Fruit fly (Drosophila melanogaster) whole organism, embryonic: ENCODE measurements around the gene CG4596.

Experiments
- Asciz ChIP-seq: fragments of 200-800 bp; sonication (Bioruptor generic); optimal IDR thresholded peaks from 2 replicates; lab custom pipeline; 2017; ENCODE audit warnings: missing biosample characterization, mild to moderate bottlenecking, missing genetic modification characterization, missing genetic modification reagents
- CG10267 ChIP-seq: fragments of 200-800 bp; sonication (Bioruptor generic); optimal IDR thresholded peaks from 2 replicates; lab custom pipeline; 2018; ENCODE audit warnings: missing biosample characterization, mild to moderate bottlenecking, missing genetic modification characterization, moderate library complexity
- CG12659 ChIP-seq: fragments of 200-800 bp; sonication (Bioruptor generic); optimal IDR thresholded peaks from 3 replicates; lab custom pipeline; 2017; ENCODE audit warnings: mild to moderate bottlenecking, missing biosample characterization, missing genetic modification reagents, missing genetic modification characterization
- CG13287 ChIP-seq: fragments of 200-800 bp; sonication (Bioruptor generic); IDR thresholded peaks from 2 replicates; pipeline ENCODE4 v1.3.6; 2022; ENCODE audit warnings: missing biosample characterization, missing genetic modification characterization; ENCODE audit not compliant: partially characterized antibody
- CG15514 ChIP-seq: fragments of 200-800 bp; sonication (Bioruptor generic); optimal IDR thresholded peaks from 3 replicates; lab custom pipeline; 2017; ENCODE audit warnings: missing biosample characterization, missing genetic modification characterization, mild to moderate bottlenecking, moderate library complexity, missing genetic modification reagents
- CG1603 ChIP-seq: fragments of 200-800 bp; sonication (Bioruptor generic); optimal IDR thresholded peaks from 2 replicates; lab custom pipeline; 2019; ENCODE audit warnings: missing biosample characterization, mild to moderate bottlenecking, missing genetic modification characterization, moderate library complexity
- CG17829 ChIP-seq: fragments of 200-800 bp; optimal IDR thresholded peaks from 2 replicates; lab custom pipeline; 2019; ENCODE audit warnings: missing biosample characterization, mild to moderate bottlenecking, missing genetic modification characterization, moderate library complexity
- CG2116 ChIP-seq: fragments of 200-800 bp; sonication (Bioruptor generic); optimal IDR thresholded peaks from 3 replicates; lab custom pipeline; 2018; ENCODE audit warnings: missing biosample characterization, mild to moderate bottlenecking, missing genetic modification characterization
- CG2875 ChIP-seq: fragments of 200-800 bp; sonication (Bioruptor generic); optimal IDR thresholded peaks from 2 replicates; lab custom pipeline; 2017; ENCODE audit warnings: missing biosample characterization, mild to moderate bottlenecking, missing genetic modification characterization, missing genetic modification reagents
- CG34376 ChIP-seq: fragments of 200-800 bp; sonication (Bioruptor generic); optimal IDR thresholded peaks from 2 replicates; lab custom pipeline; 2018; ENCODE audit warnings: missing biosample characterization, mild to moderate bottlenecking, missing genetic modification characterization
- CG34422 ChIP-seq: fragments of 200-800 bp; sonication (Bioruptor generic); IDR thresholded peaks from 3 replicates; pipeline ENCODE4 v1.3.6; 2022; ENCODE audit warnings: missing biosample characterization, missing genetic modification characterization
- CG6175 ChIP-seq: fragments of 200-800 bp; sonication (Bioruptor generic); IDR thresholded peaks from 3 replicates; pipeline ENCODE4 v1.3.6; 2022; ENCODE audit warnings: missing biosample characterization, missing genetic modification characterization
- CG8359 ChIP-seq: fragments of 200-800 bp; sonication (Bioruptor generic); optimal IDR thresholded peaks from 2 replicates; lab custom pipeline; 2017; ENCODE audit warnings: missing biosample characterization, mild to moderate bottlenecking, missing genetic modification characterization, borderline replicate concordance
- CG9797 ChIP-seq: fragments of 200-800 bp; sonication (Bioruptor generic); optimal IDR thresholded peaks from 3 replicates; lab custom pipeline; 2018; ENCODE audit warnings: missing biosample characterization, mild to moderate bottlenecking, missing genetic modification characterization
- CHES-1-like ChIP-seq: fragments of 200-800 bp; sonication (Bioruptor generic); optimal IDR thresholded peaks from 2 replicates; lab custom pipeline; 2016; ENCODE audit warnings: missing biosample characterization, missing genetic modification characterization
- Chrac-16 ChIP-seq: fragments of 200-800 bp; sonication (Bioruptor generic); optimal IDR thresholded peaks from 3 replicates; lab custom pipeline; 2016; ENCODE audit warnings: missing biosample characterization, missing genetic modification characterization
- Dll ChIP-seq: fragments of 200-800 bp; sonication (Bioruptor generic); IDR thresholded peaks from 4 replicates; pipeline ENCODE4 v1.3.6; 2022; ENCODE audit warnings: missing biosample characterization, missing genetic modification characterization; ENCODE audit not compliant: partially characterized antibody
- Dp ChIP-seq: fragments of 200-800 bp; sonication (Bioruptor generic); optimal IDR thresholded peaks from 2 replicates; lab custom pipeline; 2018; ENCODE audit warnings: missing biosample characterization, mild to moderate bottlenecking, missing genetic modification characterization, moderate library complexity
- E2f2 ChIP-seq: fragments of 200-800 bp; sonication (Bioruptor generic); IDR thresholded peaks from 2 replicates; pipeline ENCODE4 v1.3.6; 2022; ENCODE audit warnings: missing biosample characterization, missing genetic modification characterization
- Ets97D ChIP-seq: fragments of 200-800 bp; sonication (Bioruptor generic); optimal IDR thresholded peaks from 3 replicates; lab custom pipeline; 2016; ENCODE audit warnings: missing biosample characterization, missing genetic modification characterization
- HmgZ ChIP-seq: fragments of 200-800 bp; sonication (Bioruptor generic); optimal IDR thresholded peaks from 2 replicates; lab custom pipeline; 2018; ENCODE audit warnings: missing biosample characterization, mild to moderate bottlenecking, missing genetic modification characterization
- Lhr ChIP-seq: fragments of 200-800 bp; sonication (Bioruptor generic); optimal IDR thresholded peaks from 3 replicates; lab custom pipeline; 2017; ENCODE audit warnings: mild to moderate bottlenecking, missing biosample characterization, missing genetic modification reagents, missing genetic modification characterization
- MBD-R2 ChIP-seq: fragments of 200-800 bp; sonication (Bioruptor generic); IDR thresholded peaks from 2 replicates; pipeline ENCODE4 v1.3.6; 2022; ENCODE audit warnings: missing biosample characterization, missing genetic modification characterization
- MESR4 ChIP-seq: fragments of 200-800 bp; sonication (Bioruptor generic); optimal IDR thresholded peaks from 2 replicates; lab custom pipeline; 2018; ENCODE audit warnings: missing biosample characterization, mild to moderate bottlenecking, missing genetic modification characterization, moderate library complexity
- Mes4 ChIP-seq: fragments of 200-800 bp; sonication (Bioruptor generic); optimal IDR thresholded peaks from 2 replicates; lab custom pipeline; 2016; ENCODE audit warnings: missing biosample characterization, missing genetic modification characterization
- NC2β ChIP-seq: fragments of 200-800 bp; sonication (Bioruptor generic); optimal IDR thresholded peaks from 2 replicates; lab custom pipeline; 2016; ENCODE audit warnings: missing biosample characterization, missing genetic modification characterization
- Scr ChIP-seq: fragments of 200-800 bp; sonication (Bioruptor generic); IDR thresholded peaks from 2 replicates; pipeline ENCODE4 v1.3.6; 2022; ENCODE audit warnings: missing biosample characterization, missing genetic modification characterization; ENCODE audit not compliant: partially characterized antibody
- YL-1 ChIP-seq: fragments of 200-800 bp; sonication (Bioruptor generic); optimal IDR thresholded peaks from 3 replicates; lab custom pipeline; 2017; ENCODE audit warnings: missing biosample characterization, mild to moderate bottlenecking, missing genetic modification characterization
- amos ChIP-seq: fragments of 200-800 bp; sonication (Bioruptor generic); IDR thresholded peaks from 2 replicates; pipeline ENCODE4 v1.3.6; 2022; ENCODE audit warnings: missing biosample characterization, missing genetic modification characterization; ENCODE audit not compliant: partially characterized antibody
- cg ChIP-seq: fragments of 200-800 bp; sonication (Bioruptor generic); optimal IDR thresholded peaks from 3 replicates; lab custom pipeline; 2019; ENCODE audit warnings: missing biosample characterization, mild to moderate bottlenecking, missing genetic modification characterization, moderate library complexity
- crp ChIP-seq, 2 experiments: fragments of 200-800 bp; sonication (Bioruptor generic); optimal IDR thresholded peaks; 2 replicates in 1 of 2; 3 replicates in 1 of 2; lab custom pipeline; 2017; ENCODE audit warnings: missing biosample characterization in 2 of 2, missing genetic modification characterization in 2 of 2, mild to moderate bottlenecking in 1 of 2, moderate library complexity in 1 of 2
- dimm ChIP-seq: fragments of 200-800 bp; sonication (Bioruptor generic); IDR thresholded peaks from 2 replicates; pipeline ENCODE4 v1.3.6; 2022; ENCODE audit warnings: missing biosample characterization, missing genetic modification characterization
- ems ChIP-seq: fragments of 200-800 bp; sonication (Bioruptor generic); optimal IDR thresholded peaks from 3 replicates; lab custom pipeline; 2016; ENCODE audit warnings: missing biosample characterization, missing genetic modification characterization
- fd3F ChIP-seq: fragments of 200-800 bp; sonication (Bioruptor generic); optimal IDR thresholded peaks from 2 replicates; lab custom pipeline; 2018; ENCODE audit warnings: missing biosample characterization, mild to moderate bottlenecking, missing genetic modification characterization, moderate library complexity
- ftz-f1 ChIP-seq: fragments of 200-800 bp; sonication (Bioruptor generic); optimal IDR thresholded peaks from 2 replicates; lab custom pipeline; 2016; ENCODE audit warnings: missing biosample characterization, missing genetic modification characterization
- gce ChIP-seq: fragments of 200-800 bp; sonication (Bioruptor generic); IDR thresholded peaks from 3 replicates; pipeline ENCODE4 v1.3.6; 2022; ENCODE audit warnings: missing biosample characterization, missing genetic modification characterization
- gfzf ChIP-seq: fragments of 200-800 bp; sonication (Bioruptor generic); optimal IDR thresholded peaks from 2 replicates; lab custom pipeline; 2016; ENCODE audit warnings: missing biosample characterization, mild to moderate bottlenecking, missing genetic modification characterization, moderate library complexity
- knrl ChIP-seq: fragments of 200-800 bp; sonication (Bioruptor generic); IDR thresholded peaks from 3 replicates; pipeline ENCODE4 v1.3.6; 2022; ENCODE audit warnings: missing biosample characterization, missing genetic modification characterization; ENCODE audit not compliant: partially characterized antibody
- nmo ChIP-seq: fragments of 200-800 bp; sonication (Bioruptor generic); optimal IDR thresholded peaks from 2 replicates; lab custom pipeline; 2018; ENCODE audit warnings: missing biosample characterization, mild to moderate bottlenecking, missing genetic modification characterization, moderate library complexity
- phol ChIP-seq: fragments of 200-800 bp; sonication (Bioruptor generic); optimal IDR thresholded peaks from 3 replicates; lab custom pipeline; 2018; ENCODE audit warnings: missing biosample characterization, mild to moderate bottlenecking, missing genetic modification characterization, moderate library complexity
- pnt ChIP-seq: fragments of 200-800 bp; sonication (Bioruptor generic); optimal IDR thresholded peaks from 3 replicates; lab custom pipeline; 2016; ENCODE audit warnings: missing biosample characterization, missing genetic modification characterization
- pzg ChIP-seq: fragments of 200-800 bp; sonication (Bioruptor generic); optimal IDR thresholded peaks from 3 replicates; lab custom pipeline; 2018; ENCODE audit warnings: missing biosample characterization, mild to moderate bottlenecking, missing genetic modification characterization, moderate library complexity
- repo ChIP-seq: fragments of 200-800 bp; sonication (Bioruptor generic); optimal IDR thresholded peaks from 2 replicates; lab custom pipeline; 2016; ENCODE audit warnings: missing biosample characterization, missing genetic modification characterization
- sens ChIP-seq: fragments of 200-800 bp; sonication (Bioruptor generic); peaks from one replicate; lab custom pipeline; 2016; ENCODE audit warnings: missing biosample characterization, missing genetic modification characterization
- sob ChIP-seq: fragments of 200-800 bp; sonication (Bioruptor generic); IDR thresholded peaks from 2 replicates; pipeline ENCODE4 v1.3.6; 2022; ENCODE audit warnings: missing biosample characterization, missing genetic modification characterization
- stwl ChIP-seq: fragments of 200-800 bp; sonication (Bioruptor generic); optimal IDR thresholded peaks from 3 replicates; lab custom pipeline; 2018; ENCODE audit warnings: missing biosample characterization, mild to moderate bottlenecking, missing genetic modification characterization, moderate library complexity
- tx ChIP-seq: fragments of 200-800 bp; sonication (Bioruptor generic); optimal IDR thresholded peaks from 2 replicates; lab custom pipeline; 2016; ENCODE audit warnings: missing biosample characterization, missing genetic modification characterization
- vvl ChIP-seq: fragments of 200-800 bp; sonication (Bioruptor generic); IDR thresholded peaks from 2 replicates; pipeline ENCODE4 v1.3.6; 2022; ENCODE audit warnings: missing biosample characterization, missing genetic modification characterization
- yki ChIP-seq: fragments of >200 bp; optimal IDR thresholded peaks from 3 replicates; lab custom pipeline; 2018

Gene CG4596

dm6 chr3R:10854243-10854874, 18.5 kb upstream of the CG4596 start, which contains the start of the genes CG6567 and CG4511:
CG6567 (minus strand) TSS chr3R:10854451.
CG4511 (plus strand) TSS chr3R:10854501.
- peak; percentile 38 for TF ChIP-seq Scr (GFP tag; lab: Robert Waterston, UW)
- peak; percentile 32 for TF ChIP-seq E2f2 (GFP tag; lab: Robert Waterston, UW)
- TF ChIP-seq CG2875 (GFP tag; lab: Kevin White, UChicago) = no peak
- peak; percentile 7 for TF ChIP-seq CG2116
- TF ChIP-seq MBD-R2 (GFP tag; lab: Robert Waterston, UW) = peak; percentile 95
- 0 out of 4 replicates have a peak, but pooled peaks have one; percentile 35 for TF ChIP-seq Dll (GFP tag; lab: Robert Waterston, UW)
- peak; percentile 6 for TF ChIP-seq CG34376 (GFP tag; lab: Kevin White, UChicago)
- peak; percentile 78 for TF ChIP-seq CG9797 (GFP tag; lab: Kevin White, UChicago)
- no peak for TF ChIP-seq dimm (GFP tag; lab: Robert Waterston, UW)
- peak; percentile 80; the same call in 1 of the 3 replicates for TF ChIP-seq CG34422
- peak; percentile 68 for TF ChIP-seq MESR4 (GFP tag; lab: Kevin White, UChicago)
- TF ChIP-seq sens = peak; percentile 79
- peak; percentile 8 for TF ChIP-seq CG10267 (tag; lab: Kevin White, UChicago)
- TF ChIP-seq Chrac-16 = no peak
- TF ChIP-seq CG12659 (GFP tag; lab: Kevin White, UChicago) = peak; percentile 55
- TF ChIP-seq yki (lab: Kevin White, UChicago) = no peak
- no peak for TF ChIP-seq vvl (GFP tag; lab: Robert Waterston, UW)
- no peak for TF ChIP-seq pnt (GFP tag; lab: Kevin White, UChicago)
- TF ChIP-seq CG1603 (tag; lab: Kevin White, UChicago) = peak; percentile 55
- TF ChIP-seq sob (GFP tag; lab: Robert Waterston, UW) = no peak
- no peak for TF ChIP-seq Asciz
- TF ChIP-seq CG13287 (GFP tag; lab: Robert Waterston, UW) = peak; percentile 36; the same call in 1 of the 2 replicates
- peak; percentile 35; the same call in 1 of the 3 replicates for TF ChIP-seq knrl (GFP tag; lab: Robert Waterston, UW)
- no peak for TF ChIP-seq CG8359 (GFP tag; lab: Kevin White, UChicago)
- peak; percentile 80 for TF ChIP-seq pzg (GFP tag; lab: Kevin White, UChicago)
- TF ChIP-seq Ets97D = peak; percentile 45
- TF ChIP-seq CG17829 (tag; lab: Kevin White, UChicago) = peak; percentile 50
- peak; percentile 36 for TF ChIP-seq Lhr (GFP tag; lab: Kevin White, UChicago)
- TF ChIP-seq CG6175 = 0 out of 3 replicates have a peak, but pooled peaks have one; percentile 16
- peak; percentile 89 for TF ChIP-seq YL-1 (GFP tag; lab: Kevin White, UChicago)
- no peak for TF ChIP-seq Mes4 (GFP tag; lab: Kevin White, UChicago)
- peak; percentile 84 for TF ChIP-seq tx (GFP tag; lab: Kevin White, UChicago)
- peak; percentile 81 for TF ChIP-seq cg (GFP tag; lab: Kevin White, UChicago)
- peak; percentile 93 for TF ChIP-seq gfzf (GFP tag; lab: Kevin White, UChicago)
- TF ChIP-seq crp (GFP tag; optimal IDR thresholded peaks at IDR 0.05; lab: Kevin White, UChicago) = peak; percentile 56 to 95
- peak; percentile 44 for TF ChIP-seq CG15514
- no peak for TF ChIP-seq gce (GFP tag; lab: Robert Waterston, UW)
- no peak for TF ChIP-seq fd3F (GFP tag; lab: Kevin White, UChicago)
- TF ChIP-seq Dp (GFP tag; lab: Kevin White, UChicago) = peak; percentile 26
- TF ChIP-seq amos = peak; percentile 48; the same call in 1 of the 2 replicates
- TF ChIP-seq stwl (tag; lab: Kevin White, UChicago) = peak; percentile 60
- peak; percentile 9 for TF ChIP-seq NC2β (GFP tag; lab: Kevin White, UChicago)
- TF ChIP-seq CHES-1-like (GFP tag; lab: Kevin White, UChicago) = peak; percentile 38
- TF ChIP-seq phol (tag; lab: Kevin White, UChicago) = peak; percentile 21
- peak; percentile 36 for TF ChIP-seq nmo (GFP tag; lab: Kevin White, UChicago)
- no peak for TF ChIP-seq ems (GFP tag; lab: Kevin White, UChicago)
- TF ChIP-seq repo (GFP tag; lab: Kevin White, UChicago) = no peak
- peak; percentile 12 for TF ChIP-seq HmgZ (tag; lab: Kevin White, UChicago)
- no peak for TF ChIP-seq ftz-f1 (GFP tag; lab: Kevin White, UChicago)
